Fruit fly (Drosophila melanogaster) whole organism, embryonic: ENCODE results near the gene CG43799.

ENCODE experiments used
- B-H2 ChIP-seq: fragments of 200-800 bp; sonication (Bioruptor generic); optimal IDR thresholded peaks from 2 replicates; lab custom pipeline; 2018; ENCODE audit warnings: missing biosample characterization, mild to moderate bottlenecking, missing genetic modification characterization
- CG10543 ChIP-seq: fragments of 200-800 bp; sonication (Bioruptor generic); optimal IDR thresholded peaks from 3 replicates; lab custom pipeline; 2017; ENCODE audit warnings: missing biosample characterization, mild to moderate bottlenecking, missing genetic modification characterization, moderate library complexity
- CG12391 ChIP-seq: fragments of 200-800 bp; sonication (Bioruptor generic); optimal IDR thresholded peaks from 3 replicates; lab custom pipeline; 2018; ENCODE audit warnings: missing biosample characterization, mild to moderate bottlenecking, missing genetic modification characterization, moderate library complexity
- CG13296 ChIP-seq: fragments of 200-800 bp; sonication (Bioruptor generic); optimal IDR thresholded peaks from 3 replicates; lab custom pipeline; 2018; ENCODE audit warnings: missing biosample characterization, mild to moderate bottlenecking, missing genetic modification characterization
- CG13894 ChIP-seq: fragments of 200-800 bp; sonication (Bioruptor generic); optimal IDR thresholded peaks from 3 replicates; lab custom pipeline; 2018; ENCODE audit warnings: missing biosample characterization, mild to moderate bottlenecking, missing genetic modification characterization, moderate library complexity
- CG14860 ChIP-seq: fragments of 200-800 bp; sonication (Bioruptor generic); IDR thresholded peaks from 3 replicates; pipeline ENCODE4 v1.3.6; 2022; ENCODE audit warnings: missing biosample characterization, missing genetic modification characterization; ENCODE audit not compliant: partially characterized antibody
- CG15479 ChIP-seq: fragments of 200-800 bp; sonication (Bioruptor generic); optimal IDR thresholded peaks from 3 replicates; lab custom pipeline; 2019; ENCODE audit warnings: missing biosample characterization, mild to moderate bottlenecking, missing genetic modification characterization, moderate library complexity
- CG1603 ChIP-seq: fragments of 200-800 bp; sonication (Bioruptor generic); optimal IDR thresholded peaks from 2 replicates; lab custom pipeline; 2019; ENCODE audit warnings: missing biosample characterization, mild to moderate bottlenecking, missing genetic modification characterization, moderate library complexity
- CG18599 ChIP-seq: fragments of 200-800 bp; sonication (Bioruptor generic); optimal IDR thresholded peaks from 3 replicates; lab custom pipeline; 2017; ENCODE audit warnings: missing biosample characterization, missing genetic modification characterization, mild to moderate bottlenecking, moderate library complexity, missing genetic modification reagents
- CG2120 ChIP-seq: fragments of 200-800 bp; sonication (Bioruptor generic); optimal IDR thresholded peaks from 3 replicates; lab custom pipeline; 2016; ENCODE audit warnings: missing biosample characterization, missing genetic modification characterization
- CG2678 ChIP-seq: fragments of 200-800 bp; sonication (Bioruptor generic); optimal IDR thresholded peaks from 3 replicates; lab custom pipeline; 2019; ENCODE audit warnings: missing biosample characterization, mild to moderate bottlenecking, missing genetic modification characterization, moderate library complexity
- CG31224 ChIP-seq: fragments of 200-800 bp; sonication (Bioruptor generic); IDR thresholded peaks from 2 replicates; pipeline ENCODE4 v1.3.6; 2022; ENCODE audit warnings: missing biosample characterization, missing genetic modification characterization
- CG32532 ChIP-seq: fragments of 200-800 bp; sonication (Bioruptor generic); IDR thresholded peaks from 2 replicates; pipeline ENCODE4 v1.3.6; 2022; ENCODE audit warnings: missing biosample characterization, missing genetic modification characterization
- CG3281 ChIP-seq: fragments of 200-800 bp; sonication (Bioruptor generic); optimal IDR thresholded peaks from 3 replicates; lab custom pipeline; 2017; ENCODE audit warnings: missing biosample characterization, mild to moderate bottlenecking, missing genetic modification characterization
- CG34376 ChIP-seq: fragments of 200-800 bp; sonication (Bioruptor generic); optimal IDR thresholded peaks from 2 replicates; lab custom pipeline; 2018; ENCODE audit warnings: missing biosample characterization, mild to moderate bottlenecking, missing genetic modification characterization
- CG4360 ChIP-seq: fragments of 200-800 bp; sonication (Bioruptor generic); IDR thresholded peaks from 2 replicates; pipeline ENCODE4 v1.3.6; 2022; ENCODE audit warnings: missing biosample characterization, missing genetic modification characterization
- CG8290 ChIP-seq, 3 experiments: fragments of 200-800 bp; sonication (Bioruptor generic); optimal IDR thresholded peaks; 2 replicates each; lab custom pipeline; 2016 to 2019; ENCODE audit warnings: missing biosample characterization in 3 of 3, missing genetic modification characterization in 3 of 3, mild to moderate bottlenecking in 2 of 3, moderate library complexity in 1 of 3
- CkIIα-i1 ChIP-seq: fragments of 200-800 bp; sonication (Bioruptor generic); IDR thresholded peaks from 2 replicates; pipeline ENCODE4 v1.3.6; 2022; ENCODE audit warnings: missing biosample characterization, missing genetic modification characterization
- D19B ChIP-seq: fragments of 200-800 bp; sonication (Bioruptor generic); optimal IDR thresholded peaks from 2 replicates; lab custom pipeline; 2017; ENCODE audit warnings: missing biosample characterization, mild to moderate bottlenecking, missing genetic modification characterization
- Ets65A ChIP-seq: fragments of 200-800 bp; sonication (Bioruptor generic); peaks from one replicate; lab custom pipeline; 2016; ENCODE audit warnings: missing biosample characterization, missing genetic modification characterization
- GATAe ChIP-seq: fragments of 200-800 bp; sonication (Bioruptor generic); conservative IDR thresholded peaks from 2 replicates; pipeline ENCODE4 v1.3.6; 2022; ENCODE audit warnings: missing biosample characterization, missing genetic modification characterization
- H15 ChIP-seq: fragments of 200-800 bp; sonication (Bioruptor generic); IDR thresholded peaks from 3 replicates; pipeline ENCODE4 v1.3.6; 2022; ENCODE audit warnings: missing biosample characterization, missing genetic modification characterization
- HLH54F ChIP-seq: fragments of 200-800 bp; sonication (Bioruptor generic); optimal IDR thresholded peaks from 3 replicates; lab custom pipeline; 2016; ENCODE audit warnings: missing biosample characterization, missing genetic modification characterization
- Hmr ChIP-seq: fragments of 200-800 bp; sonication (Bioruptor generic); optimal IDR thresholded peaks from 3 replicates; lab custom pipeline; 2017; ENCODE audit warnings: mild to moderate bottlenecking, missing biosample characterization, missing genetic modification reagents, missing genetic modification characterization
- Kr ChIP-seq: fragments of 200-800 bp; sonication (Bioruptor generic); optimal IDR thresholded peaks from 2 replicates; lab custom pipeline; 2017; ENCODE audit warnings: missing biosample characterization, mild to moderate bottlenecking, missing genetic modification characterization
- Mad ChIP-seq: fragments of 200-800 bp; sonication (Bioruptor generic); optimal IDR thresholded peaks from 2 replicates; lab custom pipeline; 2016; ENCODE audit warnings: missing biosample characterization, missing genetic modification characterization
- Med ChIP-seq: fragments of 200-800 bp; sonication (Bioruptor generic); peaks from one replicate; lab custom pipeline; 2016; ENCODE audit warnings: missing biosample characterization, missing genetic modification characterization, mild to moderate bottlenecking, inconsistent platforms, moderate library complexity
- Trl ChIP-seq, 3 experiments: fragments of >200 bp in 2 of 3; fragments of 200-800 bp in 1 of 3; sonication (Bioruptor generic) in 1 of 3; optimal IDR thresholded peaks; 2 replicates in 1 of 3; 3 replicates in 2 of 3; lab custom pipeline; 2016 to 2017; ENCODE audit warnings: missing biosample characterization in 1 of 3, missing genetic modification characterization in 1 of 3
- ac ChIP-seq: fragments of 200-800 bp; sonication (Bioruptor generic); optimal IDR thresholded peaks from 3 replicates; lab custom pipeline; 2017; ENCODE audit warnings: missing biosample characterization, mild to moderate bottlenecking, missing genetic modification characterization
- bab2 ChIP-seq: fragments of 200-800 bp; sonication (Bioruptor generic); optimal IDR thresholded peaks from 2 replicates; lab custom pipeline; 2016; ENCODE audit warnings: missing biosample characterization, missing genetic modification characterization
- cad ChIP-seq: fragments of >200 bp; optimal IDR thresholded peaks from 2 replicates; lab custom pipeline; 2017; ENCODE audit warnings: missing biosample characterization, missing genetic modification characterization
- cg ChIP-seq: fragments of 200-800 bp; sonication (Bioruptor generic); optimal IDR thresholded peaks from 3 replicates; lab custom pipeline; 2019; ENCODE audit warnings: missing biosample characterization, mild to moderate bottlenecking, missing genetic modification characterization, moderate library complexity
- dpn ChIP-seq, 2 experiments: fragments of 200-800 bp; sonication (Bioruptor generic); optimal IDR thresholded peaks; 3 replicates each; lab custom pipeline; 2016; ENCODE audit warnings: missing biosample characterization in 2 of 2, missing genetic modification characterization in 2 of 2
- esg ChIP-seq: fragments of 200-800 bp; sonication (Bioruptor generic); conservative IDR thresholded peaks from 2 replicates; pipeline ENCODE4 v1.3.6; 2022; ENCODE audit warnings: missing biosample characterization, missing genetic modification characterization
- eve ChIP-seq, 2 experiments: fragments of >200 bp; optimal IDR thresholded peaks; 2 replicates each; lab custom pipeline; 2017; ENCODE audit warnings: missing biosample characterization in 2 of 2, missing genetic modification characterization in 2 of 2
- exex ChIP-seq: fragments of 200-800 bp; sonication (Bioruptor generic); optimal IDR thresholded peaks from 4 replicates; lab custom pipeline; 2018; ENCODE audit warnings: missing biosample characterization, mild to moderate bottlenecking, missing genetic modification characterization, moderate library complexity
- grn ChIP-seq: fragments of 200-800 bp; sonication (Bioruptor generic); optimal IDR thresholded peaks from 3 replicates; lab custom pipeline; 2017; ENCODE audit warnings: missing biosample characterization, missing genetic modification characterization
- kay ChIP-seq: fragments of 200-800 bp; sonication (Bioruptor generic); optimal IDR thresholded peaks from 2 replicates; lab custom pipeline; 2016; ENCODE audit warnings: missing biosample characterization, missing genetic modification characterization
- mirr ChIP-seq: fragments of 200-800 bp; sonication (Bioruptor generic); optimal IDR thresholded peaks from 3 replicates; lab custom pipeline; 2018; ENCODE audit warnings: missing biosample characterization, mild to moderate bottlenecking, missing genetic modification characterization
- mld ChIP-seq: fragments of 200-800 bp; sonication (Bioruptor generic); IDR thresholded peaks from 3 replicates; pipeline ENCODE4 v1.3.6; 2022; ENCODE audit warnings: missing biosample characterization, missing genetic modification characterization; ENCODE audit not compliant: partially characterized antibody
- pita ChIP-seq: fragments of 200-800 bp; sonication (Bioruptor generic); optimal IDR thresholded peaks from 2 replicates; lab custom pipeline; 2017; ENCODE audit warnings: missing biosample characterization, mild to moderate bottlenecking, missing genetic modification characterization
- pzg ChIP-seq: fragments of 200-800 bp; sonication (Bioruptor generic); optimal IDR thresholded peaks from 3 replicates; lab custom pipeline; 2018; ENCODE audit warnings: missing biosample characterization, mild to moderate bottlenecking, missing genetic modification characterization, moderate library complexity
- sd ChIP-seq: fragments of 200-800 bp; sonication (Bioruptor generic); optimal IDR thresholded peaks from 3 replicates; lab custom pipeline; 2018; ENCODE audit warnings: missing biosample characterization, mild to moderate bottlenecking, missing genetic modification characterization, moderate library complexity
- slbo ChIP-seq: fragments of 200-800 bp; sonication (Bioruptor generic); IDR thresholded peaks from 2 replicates; pipeline ENCODE4 v1.3.6; 2022; ENCODE audit warnings: missing biosample characterization, missing genetic modification characterization
- sr ChIP-seq: fragments of 200-800 bp; sonication (Bioruptor generic); IDR thresholded peaks from 3 replicates; pipeline ENCODE4 v1.3.6; 2022; ENCODE audit warnings: missing biosample characterization, missing genetic modification characterization
- sug ChIP-seq: fragments of 200-800 bp; optimal IDR thresholded peaks from 2 replicates; lab custom pipeline; 2019; ENCODE audit warnings: missing biosample characterization, mild to moderate bottlenecking, missing genetic modification characterization, moderate library complexity
- tll ChIP-seq, 2 experiments: fragments of 200-800 bp in 1 of 2; fragments of >200 bp in 1 of 2; sonication (Bioruptor generic) in 1 of 2; optimal IDR thresholded peaks; 2 replicates each; lab custom pipeline; 2017 to 2019; ENCODE audit warnings: missing biosample characterization in 2 of 2, missing genetic modification characterization in 2 of 2, mild to moderate bottlenecking in 1 of 2, moderate library complexity in 1 of 2
- usp ChIP-seq: fragments of >200 bp; optimal IDR thresholded peaks from 2 replicates; lab custom pipeline; 2017; ENCODE audit warnings: missing biosample characterization, missing genetic modification characterization
- yki ChIP-seq: fragments of >200 bp; optimal IDR thresholded peaks from 3 replicates; lab custom pipeline; 2018
- zf30C ChIP-seq: fragments of 200-800 bp; sonication (Bioruptor generic); optimal IDR thresholded peaks from 3 replicates; lab custom pipeline; 2018; ENCODE audit warnings: missing biosample characterization, mild to moderate bottlenecking, missing genetic modification characterization

The CG43799 gene

dm6 chr2L:7217931-7218330 is 9.6 kb upstream of the CG43799 start:
- TF ChIP-seq CG3281 (GFP tag; lab: Kevin White, UChicago): peak; percentile 2
- TF ChIP-seq CG2120 (GFP tag; lab: Kevin White, UChicago): no peak
- TF ChIP-seq cad (GFP tag; lab: Kevin White, UChicago): peak; percentile 25
- peak; percentile 1 for TF ChIP-seq CG2678 (tag; lab: Kevin White, UChicago)
- peak; percentile 24 for TF ChIP-seq Ets65A
- no peak for TF ChIP-seq slbo (GFP tag; lab: Robert Waterston, UW)
- no peak for TF ChIP-seq CG14860 (GFP tag; lab: Robert Waterston, UW)
- TF ChIP-seq Med (GFP tag; lab: Kevin White, UChicago): peak; percentile 52
- peak; percentile 95 for TF ChIP-seq mirr (GFP tag; lab: Kevin White, UChicago)
- no peak for TF ChIP-seq CG8290 (GFP tag; optimal IDR thresholded peaks at IDR 0.05; lab: Kevin White, UChicago)
- TF ChIP-seq CG8290 (tag; optimal IDR thresholded peaks at IDR 0.05; lab: Kevin White, UChicago): peak in 1 of 2 experiments; percentile 21
- TF ChIP-seq CG18599 (GFP tag; lab: Kevin White, UChicago): peak; percentile 39
- TF ChIP-seq CG13894: peak; percentile 8
- TF ChIP-seq esg (GFP tag; lab: Robert Waterston, UW): no peak
- TF ChIP-seq yki (lab: Kevin White, UChicago): no peak
- no peak for TF ChIP-seq CkIIα-i1
- peak; percentile 24 for TF ChIP-seq Kr (GFP tag; lab: Kevin White, UChicago)
- TF ChIP-seq GATAe (GFP tag; lab: Robert Waterston, UW): 0 out of 2 replicates have a peak, but pooled peaks have one; percentile 24
- peak in 1 of 2 experiments; percentile 50 for TF ChIP-seq tll (GFP tag; optimal IDR thresholded peaks at IDR 0.05; lab: Kevin White, UChicago)
- TF ChIP-seq sd (tag; lab: Kevin White, UChicago): peak; percentile 90
- TF ChIP-seq sug (tag; lab: Kevin White, UChicago): peak; percentile 98
- peak; percentile 94 for TF ChIP-seq CG34376
- TF ChIP-seq CG15479 (GFP tag; lab: Kevin White, UChicago): peak; percentile 99
- peak; percentile 38 for TF ChIP-seq B-H2
- peak; percentile 25 for TF ChIP-seq CG13296
- TF ChIP-seq grn (GFP tag; lab: Kevin White, UChicago): peak; percentile 44
- TF ChIP-seq CG32532: peak; percentile 28; the same call in 1 of the 2 replicates
- no peak for TF ChIP-seq kay (GFP tag; lab: Kevin White, UChicago)
- TF ChIP-seq exex (tag; lab: Kevin White, UChicago): peak; percentile 98
- peak; percentile 21 for TF ChIP-seq CG10543 (GFP tag; lab: Kevin White, UChicago)

- TF ChIP-seq CG31224 (no peak), sr (GFP tag; lab: Robert Waterston, UW) (peak; percentile 46; the same call in 1 of the 3 replicates), mld (GFP tag; lab: Robert Waterston, UW) (0 out of 3 replicates have a peak, but pooled peaks have one; percentile 11), HLH54F (no peak), zf30C (GFP tag; lab: Kevin White, UChicago) (peak; percentile 60), dpn (GFP tag; optimal IDR thresholded peaks at IDR 0.05; lab: Kevin White, UChicago) (no peak), cad (GFP tag; lab: Kevin White, UChicago) (no peak), grn (GFP tag; lab: Kevin White, UChicago) (no peak), H15 (GFP tag; lab: Robert Waterston, UW) (no peak), pita (GFP tag; lab: Kevin White, UChicago) (no peak), cg (peak; percentile 67), ac (GFP tag; lab: Kevin White, UChicago) (no peak), pzg (no peak), bab2 (GFP tag; lab: Kevin White, UChicago) (no peak), Mad (no peak), Trl (optimal IDR thresholded peaks at IDR 0.05; lab: Kevin White, UChicago) (peak; percentile 45 to 62), Trl (GFP tag; optimal IDR thresholded peaks at IDR 0.05; lab: Kevin White, UChicago) (no peak), usp (GFP tag; lab: Kevin White, UChicago) (no peak), CG12391 (tag; lab: Kevin White, UChicago) (peak; percentile 8), CG4360 (peak; percentile 73), eve (GFP tag; optimal IDR thresholded peaks at IDR 0.05; lab: Kevin White, UChicago) (peak in 1 of 2 experiments; percentile 58), D19B (no peak), CG1603 (tag; lab: Kevin White, UChicago) (peak; percentile 1), Hmr (GFP tag; lab: Kevin White, UChicago) (no peak)
Measured at dm6 chr2L:7219172-7219571, 8.4 kb upstream of the CG43799 start.
